Fruit fly (Drosophila melanogaster): ENCODE data around the gene CG3123.
A peak's percentile ranks its signal among the peaks of the same experiment; 100 is the strongest.

dm6 chr2L:2874542-2875194, 49.4 kb upstream of the CG3123 start, which contains the start of gene CG8814:
- TF ChIP-seq cic (GFP tag; optimal IDR thresholded peaks at IDR 0.05) (peak; percentile 63), CG5204 (GFP tag; optimal IDR thresholded peaks at IDR 0.05) (no peak), CG7101 (tag; optimal IDR thresholded peaks at IDR 0.05) (peak; percentile 62), CG11617 (GFP tag; optimal IDR thresholded peaks at IDR 0.05) (peak; percentile 84), ovo (GFP tag; optimal IDR thresholded peaks at IDR 0.05) (peak; percentile 70), pad (GFP tag; optimal IDR thresholded peaks at IDR 0.05) (peak; percentile 58)
